Worm (Caenorhabditis elegans): Measurements from ENCODE around the gene nhr-67.
"Not testable (repeated sequence)": the region's sequence is repeated elsewhere in the genome, so short reads cannot be mapped to it uniquely, and the experiment has no call there.

Gene nhr-67

ce11 chrIV:11149454-11150163 lies 19.9 kb upstream of the nhr-67 start, which contains the start of the genes F01G4.6 and pfd-1 (continued):
- TF ChIP-seq lin-1 (GFP tag; IDR thresholded peaks at IDR 0.05) (peak; percentile 90), mdt-29 (GFP tag; IDR thresholded peaks at IDR 0.05) (peak; percentile 49; the same call in 1 of the 2 replicates), F44E2.7 (GFP tag; IDR thresholded peaks at IDR 0.05) (no peak), ces-1 (GFP tag; optimal IDR thresholded peaks at IDR 0.05) (peak; percentile 24), Y75B8A.6 (GFP tag; IDR thresholded peaks at IDR 0.05) (0 out of 2 replicates have a peak, but pooled peaks have one; percentile 47), sdz-12 (GFP tag; optimal IDR thresholded peaks at IDR 0.05) (peak; percentile 30), T20F7.1 (GFP tag; optimal IDR thresholded peaks at IDR 0.05) (no peak), dve-1 (tag; optimal IDR thresholded peaks at IDR 0.05; ENCODE audit: insufficient read depth) (peak; percentile 99), ceh-82 (tag; optimal IDR thresholded peaks at IDR 0.05) (no peak), F37D6.2 (tag; optimal IDR thresholded peaks at IDR 0.05) (peak; percentile 79), ceh-44 (GFP tag; IDR thresholded peaks at IDR 0.05) (no peak), daf-12 (tag; optimal IDR thresholded peaks at IDR 0.05) (no peak), spr-3 (GFP tag; optimal IDR thresholded peaks at IDR 0.05) (no peak), ztf-11 (tag; optimal IDR thresholded peaks at IDR 0.05) (no peak), ceh-20 (GFP tag; IDR thresholded peaks at IDR 0.05) (peak; percentile 89), arid-1 (GFP tag; conservative IDR thresholded peaks at IDR 0.05) (peak; percentile 91), spr-1 (tag; optimal IDR thresholded peaks at IDR 0.05) (peak; percentile 42), nhr-111 (GFP tag; optimal IDR thresholded peaks at IDR 0.05) (no peak), nhr-76 (tag; optimal IDR thresholded peaks at IDR 0.05) (peak; percentile 53), lin-38 (GFP tag; IDR thresholded peaks at IDR 0.05) (peak; percentile 84), D1046.2 (GFP tag; IDR thresholded peaks at IDR 0.05) (no peak)

ce11 chrIV:11150844-11151243 lies 18.7 kb upstream of the nhr-67 start, which contains the start of gene C08F8.2:
Gene C08F8.2, plus strand, starts transcription at chrIV:11150997.
- TF ChIP-seq zfp-3 (GFP tag; conservative IDR thresholded peaks at IDR 0.05), result 0 out of 2 replicates have a peak, but pooled peaks have one; percentile 59
- no peak for TF ChIP-seq ZK546.5 (tag; optimal IDR thresholded peaks at IDR 0.05)
- TF ChIP-seq ama-1 (optimal IDR thresholded peaks at IDR 0.05), result peak; percentile 67
- no peak for TF ChIP-seq dpl-1 (GFP tag; optimal IDR thresholded peaks at IDR 0.05)
- TF ChIP-seq unc-62 (GFP tag; optimal IDR thresholded peaks at IDR 0.05 in 1 of 2), result peak in 1 of 2 experiments; percentile 25
- no peak for TF ChIP-seq unc-62 (tag; optimal IDR thresholded peaks at IDR 0.05)
- no peak for TF ChIP-seq egl-43 (GFP tag; IDR thresholded peaks at IDR 0.05)

ce11 chrIV:11154425-11155114 lies 15.0 kb upstream of the nhr-67 start, which contains the start of gene C08F8.3:
Gene C08F8.3, plus strand, starts transcription at chrIV:11155044.
- TF ChIP-seq dpl-1 (GFP tag; optimal IDR thresholded peaks at IDR 0.05); R02D3.7 (tag; optimal IDR thresholded peaks at IDR 0.05); cey-2 (tag; optimal IDR thresholded peaks at IDR 0.05; ENCODE audit: borderline replicate concordance, insufficient read depth): not testable (repeated sequence)

ce11 chrIV:11156526-11156925 lies 13.0 kb upstream of the nhr-67 start:
- no peak for TF ChIP-seq lin-29 (GFP tag; IDR thresholded peaks at IDR 0.05)
- TF ChIP-seq sdz-12 (GFP tag; optimal IDR thresholded peaks at IDR 0.05), result no peak
- no peak for TF ChIP-seq mep-1 (tag; optimal IDR thresholded peaks at IDR 0.05)
- TF ChIP-seq T26A8.4 (GFP tag; IDR thresholded peaks at IDR 0.05), result no peak
- no peak for TF ChIP-seq gei-8 (GFP tag; optimal IDR thresholded peaks at IDR 0.05)
- no peak for TF ChIP-seq D1046.2 (GFP tag; IDR thresholded peaks at IDR 0.05)
- no peak for TF ChIP-seq ama-1 (optimal IDR thresholded peaks at IDR 0.05)
- no peak for TF ChIP-seq mdl-1 (tag; optimal IDR thresholded peaks at IDR 0.05)
- TF ChIP-seq nhr-237 (tag; optimal IDR thresholded peaks at IDR 0.05), result no peak
- TF ChIP-seq mxl-2 (GFP tag; conservative IDR thresholded peaks at IDR 0.05), result no peak
- no peak for TF ChIP-seq hmg-1.1 (GFP tag; IDR thresholded peaks at IDR 0.05)
- TF ChIP-seq egl-43 (GFP tag; IDR thresholded peaks at IDR 0.05), result no peak
- TF ChIP-seq F44E2.7 (GFP tag; IDR thresholded peaks at IDR 0.05), result no peak
- no peak for TF ChIP-seq madf-9 (GFP tag; conservative IDR thresholded peaks at IDR 0.05)
- TF ChIP-seq attf-4 (tag; optimal IDR thresholded peaks at IDR 0.05), result no peak
- no peak for TF ChIP-seq cey-2 (tag; optimal IDR thresholded peaks at IDR 0.05; ENCODE audit: borderline replicate concordance, insufficient read depth)
- TF ChIP-seq nhr-42 (GFP tag; IDR thresholded peaks at IDR 0.05), result no peak
- TF ChIP-seq snpc-1.2 (GFP tag; IDR thresholded peaks at IDR 0.05), result no peak
